Fruit fly (Drosophila melanogaster): Measurements from ENCODE around the gene Cbp20.

DNA sequence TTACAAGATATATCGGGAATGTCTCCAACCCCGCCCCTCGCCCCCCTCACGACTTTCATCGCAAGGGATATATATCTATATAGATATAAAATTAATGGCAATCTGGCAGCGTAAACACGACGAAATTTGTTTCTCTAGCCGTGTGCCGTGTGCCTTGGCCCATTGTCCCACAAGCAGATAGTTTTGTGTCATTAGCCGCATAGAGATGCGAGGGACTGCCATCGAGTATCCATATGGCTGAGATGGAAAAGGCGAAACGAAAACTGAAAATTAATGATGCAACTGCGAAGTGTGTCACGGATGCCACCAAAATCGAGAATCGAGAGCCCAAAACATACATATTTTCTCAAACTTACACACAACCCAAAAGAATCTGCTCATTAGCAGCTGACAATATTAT lies 49.6 kb upstream of the Cbp20 start:
- TF ChIP-seq Hr4 (GFP tag; optimal IDR thresholded peaks at IDR 0.05) (no peak), dac (GFP tag; optimal IDR thresholded peaks at IDR 0.05) (no peak), Blimp-1 (GFP tag; optimal IDR thresholded peaks at IDR 0.05) (no peak), achi (GFP tag; optimal IDR thresholded peaks at IDR 0.05) (no peak), acj6 (GFP tag; optimal IDR thresholded peaks at IDR 0.05) (no peak), Hr38 (GFP tag; optimal IDR thresholded peaks at IDR 0.05) (no peak), CG9139 (GFP tag; optimal IDR thresholded peaks at IDR 0.05) (no peak), CG4318 (GFP tag; optimal IDR thresholded peaks at IDR 0.05) (no peak), Ets96B (tag; optimal IDR thresholded peaks at IDR 0.05) (no peak), Ets21C (GFP tag; optimal IDR thresholded peaks at IDR 0.05) (no peak), Met (GFP tag; optimal IDR thresholded peaks at IDR 0.05) (no peak), Sox15 (GFP tag; optimal IDR thresholded peaks at IDR 0.05) (no peak), esn (GFP tag; optimal IDR thresholded peaks at IDR 0.05) (no peak), Sox14 (GFP tag; optimal IDR thresholded peaks at IDR 0.05) (no peak)
